Fruit fly (Drosophila melanogaster) whole organism, embryonic: ENCODE measurements around the gene Tim9b.

Source experiments
- ATbp ChIP-seq: fragments of 200-800 bp; sonication (Bioruptor generic); optimal IDR thresholded peaks from 2 replicates; lab custom pipeline; 2017; ENCODE audit warnings: missing biosample characterization, mild to moderate bottlenecking, missing genetic modification characterization, missing genetic modification reagents
- Adf1 ChIP-seq: fragments of 200-800 bp; sonication (Bioruptor generic); IDR thresholded peaks from 2 replicates; pipeline ENCODE4 v1.3.6; 2022; ENCODE audit warnings: missing biosample characterization, missing genetic modification characterization
- B-H2 ChIP-seq: fragments of 200-800 bp; sonication (Bioruptor generic); optimal IDR thresholded peaks from 2 replicates; lab custom pipeline; 2018; ENCODE audit warnings: missing biosample characterization, mild to moderate bottlenecking, missing genetic modification characterization
- CG10147 ChIP-seq: fragments of 200-800 bp; sonication (Bioruptor generic); optimal IDR thresholded peaks from 2 replicates; lab custom pipeline; 2019; ENCODE audit warnings: missing biosample characterization, mild to moderate bottlenecking, missing genetic modification characterization, moderate library complexity
- CG11398 ChIP-seq: fragments of 200-800 bp; sonication (Bioruptor generic); optimal IDR thresholded peaks from 2 replicates; lab custom pipeline; 2016; ENCODE audit warnings: missing biosample characterization, missing genetic modification characterization
- CG13287 ChIP-seq: fragments of 200-800 bp; sonication (Bioruptor generic); IDR thresholded peaks from 2 replicates; pipeline ENCODE4 v1.3.6; 2022; ENCODE audit warnings: missing biosample characterization, missing genetic modification characterization; ENCODE audit not compliant: partially characterized antibody
- CG13296 ChIP-seq: fragments of 200-800 bp; sonication (Bioruptor generic); optimal IDR thresholded peaks from 3 replicates; lab custom pipeline; 2018; ENCODE audit warnings: missing biosample characterization, mild to moderate bottlenecking, missing genetic modification characterization
- CG13775 ChIP-seq: fragments of 200-800 bp; sonication (Bioruptor generic); optimal IDR thresholded peaks from 3 replicates; lab custom pipeline; 2017; ENCODE audit warnings: missing biosample characterization, mild to moderate bottlenecking, missing genetic modification characterization
- CG14667 ChIP-seq: fragments of 200-800 bp; sonication (Bioruptor generic); IDR thresholded peaks from 2 replicates; pipeline ENCODE4 v1.3.6; 2022; ENCODE audit warnings: missing biosample characterization, missing genetic modification characterization
- CG14710 ChIP-seq: fragments of 200-800 bp; sonication (Bioruptor generic); optimal IDR thresholded peaks from 3 replicates; lab custom pipeline; 2019; ENCODE audit warnings: missing biosample characterization, mild to moderate bottlenecking, missing genetic modification characterization, moderate library complexity
- CG15696 ChIP-seq: fragments of 200-800 bp; sonication (Bioruptor generic); optimal IDR thresholded peaks from 2 replicates; lab custom pipeline; 2019; ENCODE audit warnings: missing biosample characterization, mild to moderate bottlenecking, missing genetic modification characterization, moderate library complexity
- CG1602 ChIP-seq: fragments of 200-800 bp; sonication (Bioruptor generic); optimal IDR thresholded peaks from 3 replicates; lab custom pipeline; 2016; ENCODE audit warnings: missing biosample characterization, missing genetic modification characterization
- CG16815 ChIP-seq: fragments of 200-800 bp; sonication (Bioruptor generic); optimal IDR thresholded peaks from 3 replicates; lab custom pipeline; 2017; ENCODE audit warnings: missing biosample characterization, mild to moderate bottlenecking, missing genetic modification characterization
- CG17359 ChIP-seq: fragments of 200-800 bp; sonication (Bioruptor generic); optimal IDR thresholded peaks from 3 replicates; lab custom pipeline; 2018; ENCODE audit warnings: missing biosample characterization, mild to moderate bottlenecking, missing genetic modification characterization, moderate library complexity
- CG2678 ChIP-seq: fragments of 200-800 bp; sonication (Bioruptor generic); optimal IDR thresholded peaks from 3 replicates; lab custom pipeline; 2019; ENCODE audit warnings: missing biosample characterization, mild to moderate bottlenecking, missing genetic modification characterization, moderate library complexity
- CG33213 ChIP-seq: fragments of 200-800 bp; sonication (Bioruptor generic); optimal IDR thresholded peaks from 3 replicates; lab custom pipeline; 2016; ENCODE audit warnings: missing biosample characterization, missing genetic modification characterization
- CG4617 ChIP-seq: fragments of 200-800 bp; sonication (Bioruptor generic); optimal IDR thresholded peaks from 3 replicates; lab custom pipeline; 2016; ENCODE audit warnings: missing biosample characterization, missing genetic modification characterization, borderline replicate concordance
- CG6791 ChIP-seq: fragments of 200-800 bp; sonication (Bioruptor generic); IDR thresholded peaks from 3 replicates; pipeline ENCODE4 v1.3.6; 2022; ENCODE audit warnings: missing biosample characterization, missing genetic modification characterization; ENCODE audit not compliant: partially characterized antibody
- CG7963 ChIP-seq: fragments of 200-800 bp; sonication (Bioruptor generic); IDR thresholded peaks from 3 replicates; pipeline ENCODE4 v1.3.6; 2022; ENCODE audit warnings: missing biosample characterization, missing genetic modification characterization; ENCODE audit not compliant: partially characterized antibody
- CG9797 ChIP-seq: fragments of 200-800 bp; sonication (Bioruptor generic); optimal IDR thresholded peaks from 3 replicates; lab custom pipeline; 2018; ENCODE audit warnings: missing biosample characterization, mild to moderate bottlenecking, missing genetic modification characterization
- Dek ChIP-seq: fragments of 200-800 bp; sonication (Bioruptor generic); optimal IDR thresholded peaks from 3 replicates; lab custom pipeline; 2019; ENCODE audit warnings: missing biosample characterization, mild to moderate bottlenecking, missing genetic modification characterization, moderate library complexity
- Dip3 ChIP-seq: fragments of 200-800 bp; sonication (Bioruptor generic); optimal IDR thresholded peaks from 3 replicates; lab custom pipeline; 2016; ENCODE audit warnings: missing biosample characterization, missing genetic modification characterization
- Dp ChIP-seq: fragments of 200-800 bp; sonication (Bioruptor generic); optimal IDR thresholded peaks from 2 replicates; lab custom pipeline; 2018; ENCODE audit warnings: missing biosample characterization, mild to moderate bottlenecking, missing genetic modification characterization, moderate library complexity
- Dref ChIP-seq: fragments of 200-800 bp; sonication (Bioruptor generic); IDR thresholded peaks from 2 replicates; pipeline ENCODE4 v1.3.6; 2022; ENCODE audit warnings: missing biosample characterization, missing genetic modification characterization
- Lpt ChIP-seq: fragments of >200 bp; optimal IDR thresholded peaks from 2 replicates; lab custom pipeline; 2018; ENCODE audit warnings: missing biosample characterization, missing genetic modification characterization
- Mrtf ChIP-seq: fragments of 200-800 bp; sonication (Bioruptor generic); IDR thresholded peaks from 3 replicates; pipeline ENCODE4 v1.3.6; 2022; ENCODE audit warnings: missing biosample characterization, missing genetic modification characterization
- NC2α ChIP-seq: fragments of 200-800 bp; sonication (Bioruptor generic); optimal IDR thresholded peaks from 2 replicates; lab custom pipeline; 2016; ENCODE audit warnings: missing biosample characterization, missing genetic modification characterization
- Scr ChIP-seq: fragments of 200-800 bp; sonication (Bioruptor generic); IDR thresholded peaks from 2 replicates; pipeline ENCODE4 v1.3.6; 2022; ENCODE audit warnings: missing biosample characterization, missing genetic modification characterization; ENCODE audit not compliant: partially characterized antibody
- Sry-δ ChIP-seq: fragments of 200-800 bp; sonication (Bioruptor generic); optimal IDR thresholded peaks from 2 replicates; lab custom pipeline; 2016; ENCODE audit warnings: missing biosample characterization, missing genetic modification characterization
- ab ChIP-seq: fragments of 200-800 bp; sonication (Bioruptor generic); optimal IDR thresholded peaks from 2 replicates; lab custom pipeline; 2016; ENCODE audit warnings: missing biosample characterization, missing genetic modification characterization
- aop ChIP-seq: fragments of 200-800 bp; sonication (Bioruptor generic); IDR thresholded peaks from 2 replicates; pipeline ENCODE4 v1.3.6; 2022; ENCODE audit warnings: missing biosample characterization, missing genetic modification characterization
- az2 ChIP-seq: fragments of 200-800 bp; sonication (Bioruptor generic); optimal IDR thresholded peaks from 3 replicates; lab custom pipeline; 2016; ENCODE audit warnings: missing biosample characterization, missing genetic modification characterization
- ci ChIP-seq: fragments of 200-800 bp; sonication (Bioruptor generic); IDR thresholded peaks from 3 replicates; pipeline ENCODE4 v1.3.6; 2022; ENCODE audit warnings: missing biosample characterization, missing genetic modification characterization
- croc ChIP-seq: fragments of 200-800 bp; sonication (Bioruptor generic); conservative IDR thresholded peaks from 3 replicates; pipeline ENCODE4 v1.3.6; 2022; ENCODE audit warnings: missing biosample characterization, missing genetic modification characterization
- dmrt99B ChIP-seq: fragments of 200-800 bp; sonication (Bioruptor generic); optimal IDR thresholded peaks from 2 replicates; lab custom pipeline; 2018; ENCODE audit warnings: missing biosample characterization, mild to moderate bottlenecking, missing genetic modification characterization, moderate library complexity
- fd64A ChIP-seq: fragments of 200-800 bp; sonication (Bioruptor generic); optimal IDR thresholded peaks from 3 replicates; lab custom pipeline; 2018; ENCODE audit warnings: missing biosample characterization, mild to moderate bottlenecking, missing genetic modification characterization
- gce ChIP-seq: fragments of 200-800 bp; sonication (Bioruptor generic); IDR thresholded peaks from 3 replicates; pipeline ENCODE4 v1.3.6; 2022; ENCODE audit warnings: missing biosample characterization, missing genetic modification characterization
- gcm2 ChIP-seq: fragments of 200-800 bp; sonication (Bioruptor generic); optimal IDR thresholded peaks from 2 replicates; lab custom pipeline; 2016; ENCODE audit warnings: missing biosample characterization, missing genetic modification characterization
- gro ChIP-seq: fragments of 200-800 bp; sonication (Bioruptor generic); optimal IDR thresholded peaks from 2 replicates; lab custom pipeline; 2016; ENCODE audit warnings: missing biosample characterization, missing genetic modification characterization
- hth ChIP-seq: fragments of >200 bp; optimal IDR thresholded peaks from 2 replicates; lab custom pipeline; 2017; ENCODE audit warnings: inconsistent platforms
- inv ChIP-seq: fragments of 200-800 bp; sonication (Bioruptor generic); IDR thresholded peaks from 2 replicates; pipeline ENCODE4 v1.3.6; 2022; ENCODE audit warnings: missing biosample characterization, missing genetic modification characterization; ENCODE audit not compliant: partially characterized antibody
- mirr ChIP-seq: fragments of 200-800 bp; sonication (Bioruptor generic); optimal IDR thresholded peaks from 3 replicates; lab custom pipeline; 2018; ENCODE audit warnings: missing biosample characterization, mild to moderate bottlenecking, missing genetic modification characterization
- pfk ChIP-seq: fragments of 200-800 bp; sonication (Bioruptor generic); optimal IDR thresholded peaks from 2 replicates; lab custom pipeline; 2018; ENCODE audit warnings: missing biosample characterization, mild to moderate bottlenecking, missing genetic modification characterization, moderate library complexity
- phol ChIP-seq: fragments of 200-800 bp; sonication (Bioruptor generic); optimal IDR thresholded peaks from 3 replicates; lab custom pipeline; 2018; ENCODE audit warnings: missing biosample characterization, mild to moderate bottlenecking, missing genetic modification characterization, moderate library complexity
- pzg ChIP-seq: fragments of 200-800 bp; sonication (Bioruptor generic); optimal IDR thresholded peaks from 3 replicates; lab custom pipeline; 2018; ENCODE audit warnings: missing biosample characterization, mild to moderate bottlenecking, missing genetic modification characterization, moderate library complexity
- row ChIP-seq: fragments of 200-800 bp; sonication (Bioruptor generic); IDR thresholded peaks from 3 replicates; pipeline ENCODE4 v1.3.6; 2022; ENCODE audit warnings: missing biosample characterization, missing genetic modification characterization
- scrt ChIP-seq: fragments of 200-800 bp; sonication (Bioruptor generic); optimal IDR thresholded peaks from 2 replicates; lab custom pipeline; 2018; ENCODE audit warnings: missing biosample characterization, mild to moderate bottlenecking, missing genetic modification characterization, moderate library complexity
- sna ChIP-seq: fragments of 200-800 bp; sonication (Bioruptor generic); IDR thresholded peaks from 2 replicates; pipeline ENCODE4 v1.3.6; 2022; ENCODE audit warnings: missing biosample characterization, missing genetic modification characterization; ENCODE audit not compliant: partially characterized antibody
- trem ChIP-seq: fragments of 200-800 bp; optimal IDR thresholded peaks from 3 replicates; lab custom pipeline; 2019; ENCODE audit warnings: missing biosample characterization, mild to moderate bottlenecking, missing genetic modification characterization, moderate library complexity
- vnd ChIP-seq: fragments of 200-800 bp; sonication (Bioruptor generic); IDR thresholded peaks from 3 replicates; pipeline ENCODE4 v1.3.6; 2022; ENCODE audit warnings: missing biosample characterization, missing genetic modification characterization; ENCODE audit not compliant: partially characterized antibody

The Tim9b gene

DNA sequence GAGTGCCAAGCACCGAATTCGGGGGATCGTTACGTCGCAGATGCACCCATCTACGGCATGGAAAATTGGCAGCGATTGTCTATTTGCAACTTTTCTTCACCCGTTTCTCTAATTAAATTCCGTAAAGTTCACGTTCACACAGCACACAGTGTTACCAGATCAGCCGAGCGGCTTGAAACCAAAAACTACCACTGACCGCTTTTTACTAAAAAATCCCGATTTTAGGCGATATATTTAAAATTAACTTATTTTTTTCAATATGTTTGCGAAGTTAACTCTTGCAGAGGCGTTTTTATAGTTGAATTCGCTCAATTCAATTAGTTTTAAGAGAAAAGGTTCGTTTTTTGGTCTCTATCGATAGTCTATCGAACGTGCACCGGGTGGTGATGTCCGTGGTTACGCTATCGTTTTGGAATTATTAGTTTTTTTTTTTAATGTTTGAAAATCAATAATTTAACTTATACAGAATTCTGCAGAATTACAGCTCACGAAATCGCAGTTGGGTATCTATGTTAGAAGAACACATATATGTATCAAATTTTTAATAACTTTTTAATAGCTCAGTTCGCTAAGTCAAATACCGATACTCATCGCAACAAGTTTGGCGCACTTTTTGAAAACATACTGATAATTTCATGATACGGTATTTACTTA lies 38.6 kb downstream of the Tim9b start, which contains the start of gene Tao (continued):
- no peak for TF ChIP-seq dmrt99B
- TF ChIP-seq CG6791 (GFP tag; lab: Robert Waterston, UW), result peak; percentile 80
- TF ChIP-seq Dref, result peak; percentile 55
- peak; percentile 40 for TF ChIP-seq CG4617 (GFP tag; lab: Kevin White, UChicago)
- peak; percentile 87 for TF ChIP-seq inv (GFP tag; lab: Robert Waterston, UW)
- no peak for TF ChIP-seq mirr (GFP tag; lab: Kevin White, UChicago)
- no peak for TF ChIP-seq CG16815 (GFP tag; lab: Kevin White, UChicago)
- no peak for TF ChIP-seq gce (GFP tag; lab: Robert Waterston, UW)
- no peak for TF ChIP-seq Adf1 (GFP tag; lab: Robert Waterston, UW)
- TF ChIP-seq sna (GFP tag; lab: Robert Waterston, UW), result peak; percentile 88
- no peak for TF ChIP-seq CG15696 (tag; lab: Kevin White, UChicago)
- TF ChIP-seq Dip3 (GFP tag; lab: Kevin White, UChicago), result no peak
- no peak for TF ChIP-seq scrt
- TF ChIP-seq ci, result no peak
- peak; percentile 12 for TF ChIP-seq trem (tag; lab: Kevin White, UChicago)
- no peak for TF ChIP-seq CG2678 (tag; lab: Kevin White, UChicago)
- no peak for TF ChIP-seq aop (GFP tag; lab: Robert Waterston, UW)
- no peak for TF ChIP-seq ab
- peak; percentile 80 for TF ChIP-seq Sry-δ (GFP tag; lab: Kevin White, UChicago)
- TF ChIP-seq Dek (tag; lab: Kevin White, UChicago), result no peak
- TF ChIP-seq phol (tag; lab: Kevin White, UChicago), result peak; percentile 44
- no peak for TF ChIP-seq Lpt (GFP tag; lab: Kevin White, UChicago)
- no peak for TF ChIP-seq CG17359 (tag; lab: Kevin White, UChicago)
- no peak for TF ChIP-seq CG1602
- peak; percentile 91 for TF ChIP-seq Scr (GFP tag; lab: Robert Waterston, UW)
- peak; percentile 57 for TF ChIP-seq CG7963 (GFP tag; lab: Robert Waterston, UW)
- TF ChIP-seq B-H2 (GFP tag; lab: Kevin White, UChicago), result no peak
- TF ChIP-seq vnd (GFP tag; lab: Robert Waterston, UW), result peak; percentile 89
- TF ChIP-seq NC2α, result no peak
- TF ChIP-seq az2 (GFP tag; lab: Kevin White, UChicago), result no peak
- no peak for TF ChIP-seq gcm2 (GFP tag; lab: Kevin White, UChicago)
- TF ChIP-seq CG10147 (GFP tag; lab: Kevin White, UChicago), result no peak
- peak; percentile 41 for TF ChIP-seq pzg (GFP tag; lab: Kevin White, UChicago)
- peak; percentile 72 for TF ChIP-seq CG9797
- TF ChIP-seq fd64A, result no peak
- no peak for TF ChIP-seq Mrtf
- TF ChIP-seq CG13296 (GFP tag; lab: Kevin White, UChicago), result no peak
- peak; percentile 72 for TF ChIP-seq Dp (GFP tag; lab: Kevin White, UChicago)
- peak; percentile 17 for TF ChIP-seq CG33213
- no peak for TF ChIP-seq hth (lab: Kevin White, UChicago)
- no peak for TF ChIP-seq CG11398
- TF ChIP-seq ATbp (GFP tag; lab: Kevin White, UChicago), result no peak
- peak; percentile 17 for TF ChIP-seq CG13775
- no peak for TF ChIP-seq pfk (GFP tag; lab: Kevin White, UChicago)
- TF ChIP-seq CG14710, result peak; percentile 58
- peak; percentile 83 for TF ChIP-seq CG13287 (GFP tag; lab: Robert Waterston, UW)
- TF ChIP-seq CG14667 (GFP tag; lab: Robert Waterston, UW), result no peak
- peak; percentile 41; the same call in 2 of the 3 replicates for TF ChIP-seq row (GFP tag; lab: Robert Waterston, UW)
- TF ChIP-seq gro (GFP tag; lab: Kevin White, UChicago), result no peak
- TF ChIP-seq croc (GFP tag; lab: Robert Waterston, UW), result no peak
